Fruit fly (Drosophila melanogaster): ENCODE data around the gene CG31637.
A peak's percentile ranks its signal among the peaks of the same experiment; 100 is the strongest.

Gene CG31637

DNA sequence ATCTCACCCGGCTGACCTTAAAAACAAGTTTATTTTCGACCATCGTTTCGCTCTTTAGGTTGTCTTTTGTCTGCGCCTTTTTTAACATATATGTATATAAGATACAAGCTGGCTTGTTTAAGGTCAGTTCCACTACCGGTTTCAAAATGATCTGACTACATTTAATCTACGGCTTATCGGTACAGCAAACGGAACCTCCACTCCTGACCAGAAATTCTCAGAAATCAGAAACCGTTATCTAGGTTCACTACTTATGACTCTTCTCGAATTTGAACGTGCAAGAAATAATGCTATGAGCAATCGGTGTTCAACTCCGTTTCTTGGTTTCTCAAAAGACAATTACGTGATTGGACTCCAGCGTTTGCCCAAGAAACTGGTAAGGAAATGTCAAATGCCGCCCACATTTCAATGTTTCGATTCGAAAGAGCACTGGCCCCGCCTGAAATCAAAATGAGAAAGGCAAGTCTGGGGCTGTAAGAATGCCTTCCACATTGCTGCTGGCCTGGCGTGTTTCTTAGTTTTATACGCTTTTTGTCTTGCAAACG, 28.3 kb upstream of the CG31637 start:
- TF ChIP-seq Hr96 (GFP tag; optimal IDR thresholded peaks at IDR 0.05) (no peak), tj (GFP tag; optimal IDR thresholded peaks at IDR 0.05) (no peak), bab1 (GFP tag; optimal IDR thresholded peaks at IDR 0.05) (no peak), CG11617 (GFP tag; optimal IDR thresholded peaks at IDR 0.05) (no peak), ovo (GFP tag; optimal IDR thresholded peaks at IDR 0.05) (no peak), Crg-1 (GFP tag; optimal IDR thresholded peaks at IDR 0.05) (no peak), CG1620 (GFP tag; optimal IDR thresholded peaks at IDR 0.05) (no peak), Mnt (GFP tag; optimal IDR thresholded peaks at IDR 0.05) (no peak), CG7101 (tag; optimal IDR thresholded peaks at IDR 0.05) (no peak), cic (GFP tag; optimal IDR thresholded peaks at IDR 0.05) (no peak), Clk (GFP tag; optimal IDR thresholded peaks at IDR 0.05) (no peak), CG14711 (tag; optimal IDR thresholded peaks at IDR 0.05) (no peak), CG5204 (GFP tag; optimal IDR thresholded peaks at IDR 0.05) (no peak), toe (GFP tag; optimal IDR thresholded peaks at IDR 0.05) (no peak), cnc (optimal IDR thresholded peaks at IDR 0.05) (no peak), CG7045 (GFP tag; optimal IDR thresholded peaks at IDR 0.05) (no peak), CG12768 (GFP tag; optimal IDR thresholded peaks at IDR 0.05) (no peak), pad (GFP tag; optimal IDR thresholded peaks at IDR 0.05) (no peak)

DNA sequence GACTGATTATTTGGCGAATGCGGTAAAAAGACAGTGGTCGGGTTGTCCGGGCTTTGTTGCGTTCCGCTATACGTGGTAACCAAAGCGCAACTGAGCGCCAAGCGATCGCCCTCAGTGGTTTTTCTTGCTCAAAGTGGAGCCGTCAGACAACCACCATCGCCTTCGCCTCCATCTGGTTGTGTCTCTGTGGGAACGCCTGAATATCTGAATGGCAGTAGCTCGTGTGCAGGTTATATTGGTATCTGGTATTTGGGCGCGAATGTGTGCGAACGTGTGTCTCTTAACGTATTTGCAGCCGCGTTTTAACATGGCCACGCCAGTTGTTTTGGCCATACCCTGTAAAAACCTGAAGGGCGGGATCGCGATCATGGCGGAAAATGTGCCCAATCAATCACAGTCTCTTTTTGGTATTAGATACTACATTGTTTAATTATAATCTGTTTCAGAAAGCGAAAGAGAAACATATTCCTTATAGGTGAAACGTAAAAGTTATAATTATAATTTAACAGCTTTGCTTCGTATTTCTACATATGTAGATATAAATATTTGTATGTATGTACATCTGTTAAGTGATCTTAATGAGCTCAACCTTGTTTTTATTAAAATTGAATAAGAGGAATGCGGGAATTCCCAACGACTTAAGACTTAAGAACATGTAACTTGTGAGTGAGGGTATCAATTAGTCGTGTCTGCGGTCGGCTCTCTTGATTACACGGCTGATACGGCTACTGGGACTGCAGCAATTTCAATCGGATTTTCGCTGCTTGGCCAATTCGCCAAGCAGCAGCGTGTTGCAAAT, 26.3 kb upstream of the CG31637 start:
- TF ChIP-seq CG11617 (GFP tag; optimal IDR thresholded peaks at IDR 0.05) (peak; percentile 26), CG1620 (GFP tag; optimal IDR thresholded peaks at IDR 0.05) (no peak), Clk (GFP tag; optimal IDR thresholded peaks at IDR 0.05) (no peak), pad (GFP tag; optimal IDR thresholded peaks at IDR 0.05) (no peak), CG14711 (tag; optimal IDR thresholded peaks at IDR 0.05) (no peak), CG12768 (GFP tag; optimal IDR thresholded peaks at IDR 0.05) (no peak), CG7045 (GFP tag; optimal IDR thresholded peaks at IDR 0.05) (peak; percentile 38), Mnt (GFP tag; optimal IDR thresholded peaks at IDR 0.05) (peak; percentile 62), CG33017 (tag; optimal IDR thresholded peaks at IDR 0.05) (peak; percentile 30), bab1 (GFP tag; optimal IDR thresholded peaks at IDR 0.05) (no peak), ovo (GFP tag; optimal IDR thresholded peaks at IDR 0.05) (no peak), CG5204 (GFP tag; optimal IDR thresholded peaks at IDR 0.05) (no peak), toe (GFP tag; optimal IDR thresholded peaks at IDR 0.05) (peak; percentile 6), cic (GFP tag; optimal IDR thresholded peaks at IDR 0.05) (peak; percentile 82), Crg-1 (GFP tag; optimal IDR thresholded peaks at IDR 0.05) (no peak), Hr96 (GFP tag; optimal IDR thresholded peaks at IDR 0.05) (no peak), tj (GFP tag; optimal IDR thresholded peaks at IDR 0.05) (no peak), CG7101 (tag; optimal IDR thresholded peaks at IDR 0.05) (no peak), kay (GFP tag; ENCODE audit: borderline replicate concordance) (no peak), cnc (optimal IDR thresholded peaks at IDR 0.05) (no peak)

DNA sequence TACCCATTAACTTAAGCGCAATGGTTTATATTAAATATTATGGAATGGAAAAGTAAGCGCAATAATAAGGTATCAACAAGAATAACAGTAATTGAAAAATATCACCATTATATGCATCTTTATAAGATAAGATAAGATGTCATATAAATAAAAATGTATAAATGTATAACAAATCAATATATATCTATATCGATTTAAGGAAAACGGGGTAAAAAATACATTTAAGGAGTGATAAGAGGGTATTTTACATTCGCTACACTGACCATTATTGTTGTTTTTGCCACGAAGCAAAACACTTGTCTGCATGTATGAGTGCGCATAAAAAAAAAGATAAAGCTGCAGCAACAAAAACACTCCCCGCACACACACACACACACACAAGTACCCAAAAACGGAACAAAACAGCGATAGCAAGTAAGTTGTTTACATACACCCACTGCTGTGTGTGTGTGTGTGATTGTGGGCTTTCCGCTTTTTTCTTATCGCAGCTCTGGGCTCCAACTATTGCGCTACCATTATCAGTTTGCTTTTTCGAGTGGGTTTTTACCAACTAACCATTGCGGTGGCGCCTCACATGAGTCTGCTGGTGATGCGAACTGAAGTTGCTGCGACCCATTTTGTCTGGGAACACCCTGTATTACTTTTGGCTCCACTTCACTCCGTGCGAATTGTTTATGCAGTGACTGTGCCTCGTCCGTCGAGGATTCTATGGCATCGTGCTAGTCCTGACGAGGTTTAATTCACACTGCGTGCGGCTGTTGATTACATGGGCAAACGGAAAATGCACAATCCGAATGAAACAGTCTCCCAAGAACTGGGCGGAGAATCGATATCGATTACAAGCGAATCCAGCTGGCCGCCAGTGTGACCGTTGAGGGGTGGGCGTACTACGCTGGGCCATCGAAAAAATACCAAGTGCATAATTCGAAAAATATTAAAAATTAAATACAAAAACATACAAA, 25.1 kb upstream of the CG31637 start, which contains the start of gene mmy:
TSS of gene mmy (minus strand) at position 829 of the 962 bp plus-strand sequence.
- TF ChIP-seq tj (GFP tag; optimal IDR thresholded peaks at IDR 0.05) (peak; percentile 42), toe (GFP tag; optimal IDR thresholded peaks at IDR 0.05) (peak; percentile 17), kay (GFP tag; ENCODE audit: borderline replicate concordance) (no peak), cic (GFP tag; optimal IDR thresholded peaks at IDR 0.05) (peak; percentile 94), CG7101 (tag; optimal IDR thresholded peaks at IDR 0.05) (no peak), pad (GFP tag; optimal IDR thresholded peaks at IDR 0.05) (peak; percentile 2), CG7045 (GFP tag; optimal IDR thresholded peaks at IDR 0.05) (no peak), CG11617 (GFP tag; optimal IDR thresholded peaks at IDR 0.05) (peak; percentile 59), CG14711 (tag; optimal IDR thresholded peaks at IDR 0.05) (no peak), ovo (GFP tag; optimal IDR thresholded peaks at IDR 0.05) (peak; percentile 33), Mnt (GFP tag; optimal IDR thresholded peaks at IDR 0.05) (peak; percentile 69), bab1 (GFP tag; optimal IDR thresholded peaks at IDR 0.05) (peak; percentile 25), CG12768 (GFP tag; optimal IDR thresholded peaks at IDR 0.05) (peak; percentile 73), CG5204 (GFP tag; optimal IDR thresholded peaks at IDR 0.05) (no peak), CG1620 (GFP tag; optimal IDR thresholded peaks at IDR 0.05) (peak; percentile 34), Crg-1 (GFP tag; optimal IDR thresholded peaks at IDR 0.05) (peak; percentile 14), cnc (optimal IDR thresholded peaks at IDR 0.05) (no peak), CG33017 (tag; optimal IDR thresholded peaks at IDR 0.05) (no peak), Clk (GFP tag; optimal IDR thresholded peaks at IDR 0.05) (no peak), Hr96 (GFP tag; optimal IDR thresholded peaks at IDR 0.05) (peak; percentile 39)

DNA sequence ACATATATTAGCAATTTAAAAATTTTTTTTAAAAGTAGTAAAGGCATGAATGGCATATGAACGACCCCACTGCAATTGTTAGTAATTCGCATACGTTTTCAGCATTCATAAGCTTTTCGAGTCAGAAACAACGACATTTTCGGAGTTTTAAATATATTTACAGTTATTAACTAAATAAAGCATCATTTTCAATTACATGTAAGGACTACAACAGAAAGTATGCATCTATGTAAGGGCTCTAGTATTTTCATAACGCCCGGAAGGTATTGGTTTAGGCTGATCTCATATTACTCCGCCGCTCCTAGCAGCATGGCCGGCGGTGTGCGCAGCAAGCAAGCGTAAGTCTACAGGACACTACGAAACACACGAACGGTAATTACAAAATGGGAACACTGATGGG, 24.1 kb upstream of the CG31637 start:
- TF ChIP-seq toe (GFP tag; optimal IDR thresholded peaks at IDR 0.05) = no peak
- no peak for TF ChIP-seq cnc (optimal IDR thresholded peaks at IDR 0.05)
- no peak for TF ChIP-seq CG33017 (tag; optimal IDR thresholded peaks at IDR 0.05)
- TF ChIP-seq pad (GFP tag; optimal IDR thresholded peaks at IDR 0.05) = no peak
- no peak for TF ChIP-seq kay (GFP tag; ENCODE audit: borderline replicate concordance)
- TF ChIP-seq CG11617 (GFP tag; optimal IDR thresholded peaks at IDR 0.05) = no peak
- no peak for TF ChIP-seq Clk (GFP tag; optimal IDR thresholded peaks at IDR 0.05)
- no peak for TF ChIP-seq ovo (GFP tag; optimal IDR thresholded peaks at IDR 0.05)
- TF ChIP-seq CG14711 (tag; optimal IDR thresholded peaks at IDR 0.05) = no peak
- TF ChIP-seq Crg-1 (GFP tag; optimal IDR thresholded peaks at IDR 0.05) = no peak
- TF ChIP-seq cic (GFP tag; optimal IDR thresholded peaks at IDR 0.05) = no peak
- no peak for TF ChIP-seq CG1620 (GFP tag; optimal IDR thresholded peaks at IDR 0.05)
- no peak for TF ChIP-seq CG5204 (GFP tag; optimal IDR thresholded peaks at IDR 0.05)
- TF ChIP-seq Hr96 (GFP tag; optimal IDR thresholded peaks at IDR 0.05) = no peak
- TF ChIP-seq CG7045 (GFP tag; optimal IDR thresholded peaks at IDR 0.05) = no peak
